Worm (Caenorhabditis elegans): Measurements from ENCODE around the gene nas-6.

- no peak for TF ChIP-seq elt-1 (tag; optimal IDR thresholded peaks at IDR 0.05)
- TF ChIP-seq pqm-1 (tag; optimal IDR thresholded peaks at IDR 0.05) = peak; percentile 78
- no peak for TF ChIP-seq lsy-12 (tag; optimal IDR thresholded peaks at IDR 0.05)
- TF ChIP-seq nhr-11 (tag; optimal IDR thresholded peaks at IDR 0.05) = no peak
- TF ChIP-seq jun-1 (tag; optimal IDR thresholded peaks at IDR 0.05) = no peak
- TF ChIP-seq nhr-237 (tag; optimal IDR thresholded peaks at IDR 0.05) = no peak
- TF ChIP-seq aly-2 (tag; optimal IDR thresholded peaks at IDR 0.05) = no peak
- no peak for TF ChIP-seq skn-1 (tag; optimal IDR thresholded peaks at IDR 0.05)
- TF ChIP-seq elt-2 (tag; optimal IDR thresholded peaks at IDR 0.05) = peak; percentile 71
Measured at ce11 chrIV:17440417-17440816, 50.2 kb downstream of the nas-6 start, which contains the start of gene F08A7.1.
